Worm (Caenorhabditis elegans) whole organism, young adult: ENCODE results near the gene R11D1.13.

Experiments used
- B0035.1 ChIP-seq: sonication (generic microtip); optimal IDR thresholded peaks from 2 replicates; lab custom pipeline; 2016; ENCODE audit warnings: missing genetic modification characterization, mild to moderate bottlenecking, missing compliant biosample characterization, missing genotype, missing genetic modification reagents
- B0261.1 ChIP-seq: sonication (generic microtip); optimal IDR thresholded peaks from 2 replicates; lab custom pipeline; 2016; ENCODE audit warnings: mild to moderate bottlenecking, missing genetic modification characterization, moderate library complexity, missing compliant biosample characterization
- B0336.3 ChIP-seq: fragments of 200-800 bp; sonication (Bioruptor generic); IDR thresholded peaks from 2 replicates; pipeline ENCODE4 v1.3.6; 2022; ENCODE audit warnings: missing genetic modification characterization, missing compliant biosample characterization
- D2030.7 ChIP-seq: fragments of 200-800 bp; sonication (Bioruptor generic); IDR thresholded peaks from 2 replicates; pipeline ENCODE4 v1.3.6; 2022; ENCODE audit warnings: missing genetic modification reagents, missing genetic modification characterization, missing compliant biosample characterization
- F49E8.2 ChIP-seq: sonication (generic microtip); optimal IDR thresholded peaks from 3 replicates; lab custom pipeline; 2017; ENCODE audit warnings: missing genetic modification characterization, mild to moderate bottlenecking, missing compliant biosample characterization, antibody characterized with exemption, moderate library complexity; ENCODE audit not compliant: insufficient read depth
- F52B5.7 ChIP-seq: sonication (generic microtip); optimal IDR thresholded peaks from 2 replicates; lab custom pipeline; 2016; ENCODE audit warnings: mild to moderate bottlenecking, missing genetic modification characterization, missing compliant biosample characterization
- F57A8.1 ChIP-seq: fragments of 200-800 bp; sonication (Bioruptor generic); optimal IDR thresholded peaks from 2 replicates; lab custom pipeline; 2018; ENCODE audit warnings: mild to moderate bottlenecking, missing genetic modification characterization, moderate library complexity, missing compliant biosample characterization
- Y56A3A.18 ChIP-seq: fragments of 200-800 bp; sonication (Bioruptor generic); IDR thresholded peaks from 2 replicates; pipeline ENCODE4 v1.3.6; 2022; ENCODE audit warnings: missing genetic modification reagents, missing genetic modification characterization, missing compliant biosample characterization
- Y67H2A.10 ChIP-seq: fragments of 200-800 bp; sonication (Bioruptor generic); conservative IDR thresholded peaks from 2 replicates; pipeline ENCODE4 v1.3.6; 2022; ENCODE audit warnings: missing genetic modification reagents, missing genetic modification characterization, missing compliant biosample characterization
- Y95B8A.8 ChIP-seq: fragments of 200-800 bp; sonication (Bioruptor generic); IDR thresholded peaks from 2 replicates; pipeline ENCODE4 v1.3.6; 2022; ENCODE audit warnings: missing genetic modification reagents, missing genetic modification characterization, missing compliant biosample characterization
- akir-1 ChIP-seq: fragments of 200-800 bp; sonication (Bioruptor generic); optimal IDR thresholded peaks from 2 replicates; lab custom pipeline; 2018; ENCODE audit warnings: mild to moderate bottlenecking, missing genetic modification characterization, moderate library complexity, missing compliant biosample characterization
- ama-1 ChIP-seq, 3 experiments: fragments of 150-350 bp in 1 of 3; sonication (generic microtip) in 2 of 3; optimal IDR thresholded peaks; 2 replicates each; lab custom pipeline; 2014 to 2018; ENCODE audit warnings: missing biosample characterization in 2 of 3, missing genetic modification characterization in 2 of 3, missing genetic modification reagents in 2 of 3
- aptf-2 ChIP-seq: fragments of 200-800 bp; sonication (Bioruptor generic); conservative IDR thresholded peaks from 2 replicates; pipeline ENCODE4 v1.3.6; 2022; ENCODE audit warnings: missing genetic modification reagents, missing genetic modification characterization, missing compliant biosample characterization
- aptf-3 ChIP-seq: fragments of 200-800 bp; sonication (Bioruptor generic); IDR thresholded peaks from 2 replicates; pipeline ENCODE4 v1.3.6; 2022; ENCODE audit warnings: missing genetic modification characterization, missing compliant biosample characterization
- athp-1 ChIP-seq: sonication (generic microtip); optimal IDR thresholded peaks from 2 replicates; lab custom pipeline; 2017; ENCODE audit warnings: mild to moderate bottlenecking, missing genetic modification characterization, missing compliant biosample characterization
- attf-3 ChIP-seq: fragments of 200-800 bp; sonication (Bioruptor generic); conservative IDR thresholded peaks from 2 replicates; pipeline ENCODE4 v1.3.6; 2022; ENCODE audit warnings: missing genetic modification reagents, missing genetic modification characterization, missing compliant biosample characterization
- attf-5 ChIP-seq: fragments of 200-800 bp; sonication (Bioruptor generic); optimal IDR thresholded peaks from 2 replicates; lab custom pipeline; 2018; ENCODE audit warnings: mild to moderate bottlenecking, missing genetic modification characterization, missing compliant biosample characterization
- attf-6 ChIP-seq: fragments of 200-800 bp; sonication (Bioruptor generic); IDR thresholded peaks from 2 replicates; pipeline ENCODE4 v1.3.6; 2022; ENCODE audit warnings: missing genetic modification reagents, missing genetic modification characterization, missing compliant biosample characterization
- ceh-79 ChIP-seq: sonication (generic microtip); optimal IDR thresholded peaks from 2 replicates; lab custom pipeline; 2017; ENCODE audit warnings: mild to moderate bottlenecking, missing genetic modification characterization, missing compliant biosample characterization
- dpl-1 ChIP-seq: fragments of 150-350 bp; optimal IDR thresholded peaks from 2 replicates; lab custom pipeline; 2014; ENCODE audit warnings: missing biosample characterization, missing genetic modification reagents, missing genetic modification characterization
- egl-18 ChIP-seq: fragments of 200-800 bp; sonication (Bioruptor generic); IDR thresholded peaks from 2 replicates; pipeline ENCODE4 v1.3.6; 2022; ENCODE audit warnings: missing genetic modification reagents, missing genetic modification characterization, missing compliant biosample characterization
- egl-44 ChIP-seq: fragments of 200-800 bp; sonication (Bioruptor generic); IDR thresholded peaks from 2 replicates; pipeline ENCODE4 v1.3.6; 2022; ENCODE audit warnings: missing genetic modification reagents, missing genetic modification characterization, missing compliant biosample characterization
- ekl-4 ChIP-seq: fragments of 200-800 bp; sonication (Bioruptor generic); IDR thresholded peaks from 2 replicates; pipeline ENCODE4 v1.3.6; 2022; ENCODE audit warnings: missing genetic modification reagents, missing genetic modification characterization, missing compliant biosample characterization
- ets-4 ChIP-seq: fragments of 200-800 bp; sonication (Bioruptor generic); optimal IDR thresholded peaks from 2 replicates; lab custom pipeline; 2018; ENCODE audit warnings: mild to moderate bottlenecking, missing genetic modification characterization, missing compliant biosample characterization
- fkh-3 ChIP-seq: sonication (generic microtip); optimal IDR thresholded peaks from 2 replicates; lab custom pipeline; 2016; ENCODE audit warnings: mild to moderate bottlenecking, missing genetic modification characterization, missing compliant biosample characterization
- gei-17 ChIP-seq: fragments of 200-800 bp; sonication (Bioruptor generic); optimal IDR thresholded peaks from 2 replicates; lab custom pipeline; 2018; ENCODE audit warnings: mild to moderate bottlenecking, missing genetic modification characterization, missing compliant biosample characterization
- let-607 ChIP-seq, 2 experiments: fragments of 200-800 bp in 1 of 2; sonication (Bioruptor generic) in 1 of 2; sonication (generic microtip) in 1 of 2; optimal IDR thresholded peaks; 2 replicates each; lab custom pipeline; 2016 to 2018; ENCODE audit warnings: mild to moderate bottlenecking in 2 of 2, missing compliant biosample characterization in 2 of 2, missing genetic modification characterization in 2 of 2, moderate library complexity in 2 of 2, missing genotype in 1 of 2
- lsl-1 ChIP-seq: fragments of 200-800 bp; sonication (Bioruptor generic); optimal IDR thresholded peaks from 2 replicates; lab custom pipeline; 2018; ENCODE audit warnings: mild to moderate bottlenecking, missing genetic modification characterization, moderate library complexity, missing compliant biosample characterization
- mes-4 ChIP-seq: sonication (generic microtip); optimal IDR thresholded peaks from 2 replicates; lab custom pipeline; 2016; ENCODE audit warnings: missing genotype, missing genetic modification characterization, missing compliant biosample characterization
- nfya-1 ChIP-seq: sonication (generic microtip); optimal IDR thresholded peaks from 2 replicates; lab custom pipeline; 2017; ENCODE audit warnings: antibody characterized with exemption, missing compliant biosample characterization, missing genetic modification characterization, borderline replicate concordance; ENCODE audit not compliant: insufficient read depth
- nhr-120 ChIP-seq: fragments of 200-800 bp; sonication (Bioruptor generic); IDR thresholded peaks from 2 replicates; pipeline ENCODE4 v1.3.6; 2022; ENCODE audit warnings: missing genetic modification characterization, missing compliant biosample characterization
- nhr-179 ChIP-seq: sonication (generic microtip); optimal IDR thresholded peaks from 2 replicates; lab custom pipeline; 2016; ENCODE audit warnings: mild to moderate bottlenecking, missing genetic modification characterization, missing compliant biosample characterization
- nhr-27 ChIP-seq: fragments of 200-800 bp; sonication (Bioruptor generic); optimal IDR thresholded peaks from 2 replicates; lab custom pipeline; 2018; ENCODE audit warnings: mild to moderate bottlenecking, missing genetic modification characterization, moderate library complexity, missing compliant biosample characterization
- nhr-80 ChIP-seq: sonication (generic microtip); optimal IDR thresholded peaks from 2 replicates; lab custom pipeline; 2016; ENCODE audit warnings: missing genetic modification characterization, missing compliant biosample characterization
- somi-1 ChIP-seq: fragments of 200-800 bp; sonication (Bioruptor generic); optimal IDR thresholded peaks from 2 replicates; lab custom pipeline; 2018; ENCODE audit warnings: mild to moderate bottlenecking, missing genetic modification characterization, missing compliant biosample characterization
- sptf-2 ChIP-seq: fragments of 200-800 bp; sonication (Bioruptor generic); optimal IDR thresholded peaks from 2 replicates; lab custom pipeline; 2018; ENCODE audit warnings: mild to moderate bottlenecking, missing genetic modification characterization, missing compliant biosample characterization
- tbx-9 ChIP-seq: sonication (generic microtip); optimal IDR thresholded peaks from 2 replicates; lab custom pipeline; 2016; ENCODE audit warnings: borderline replicate concordance, missing genetic modification characterization, inconsistent platforms, missing compliant biosample characterization
- tlf-1 ChIP-seq: fragments of 200-800 bp; sonication (Bioruptor generic); optimal IDR thresholded peaks from 2 replicates; lab custom pipeline; 2018; ENCODE audit warnings: mild to moderate bottlenecking, missing genetic modification characterization, missing compliant biosample characterization
- unc-62 ChIP-seq: fragments of 150-350 bp; optimal IDR thresholded peaks from 2 replicates; lab custom pipeline; 2014; ENCODE audit warnings: missing biosample characterization, missing genetic modification reagents, missing genetic modification characterization
- xnd-1 ChIP-seq: sonication (generic microtip); optimal IDR thresholded peaks from 2 replicates; lab custom pipeline; 2016; ENCODE audit warnings: missing genotype, missing genetic modification reagents, missing genetic modification characterization, missing compliant biosample characterization
- ztf-18 ChIP-seq: sonication (generic microtip); optimal IDR thresholded peaks from 2 replicates; lab custom pipeline; 2016; ENCODE audit warnings: missing genotype, mild to moderate bottlenecking, missing genetic modification characterization, missing compliant biosample characterization
- ztf-22 ChIP-seq: fragments of 200-800 bp; sonication (Bioruptor generic); optimal IDR thresholded peaks from 2 replicates; lab custom pipeline; 2018; ENCODE audit warnings: mild to moderate bottlenecking, missing genetic modification characterization, moderate library complexity, missing compliant biosample characterization
- ztf-25 ChIP-seq: fragments of 200-800 bp; sonication (Bioruptor generic); IDR thresholded peaks from 2 replicates; pipeline ENCODE4 v1.3.6; 2022; ENCODE audit warnings: missing genetic modification reagents, missing genetic modification characterization, missing compliant biosample characterization

The R11D1.13 gene

ce11 chrV:12711999-12712398 lies 15.0 kb upstream of the R11D1.13 start, which contains the start of gene R11D1.3 (continued):
- TF ChIP-seq athp-1 (tag; lab: Kevin White, UChicago) (no peak), ztf-18 (tag; lab: Kevin White, UChicago) (no peak), ztf-25 (GFP tag; lab: Robert Waterston, UW) (no peak), sptf-2 (no peak), attf-5 (GFP tag; lab: Kevin White, UChicago) (no peak), let-607 (tag; optimal IDR thresholded peaks at IDR 0.05; lab: Kevin White, UChicago) (no peak), ets-4 (GFP tag; lab: Kevin White, UChicago) (no peak), nhr-120 (GFP tag; lab: Robert Waterston, UW) (no peak)

DNA sequence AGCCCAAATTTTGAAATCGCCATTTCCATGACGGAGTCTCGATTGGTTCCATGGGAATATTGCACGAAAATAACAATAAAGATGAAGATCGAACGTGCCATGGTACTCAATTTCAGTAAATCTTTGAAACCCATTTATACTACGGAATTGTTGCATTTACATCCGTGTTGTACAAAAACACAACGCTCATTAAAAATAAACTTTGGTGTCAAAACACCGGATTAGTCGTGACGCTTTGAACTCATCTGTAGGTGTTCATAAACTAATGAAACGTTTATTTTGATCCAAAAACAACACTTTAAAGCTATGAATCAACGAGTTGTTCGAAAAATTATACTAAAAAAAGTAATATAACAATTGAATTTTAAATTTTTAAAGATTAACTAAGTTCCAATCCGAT lies 12.8 kb upstream of the R11D1.13 start, which contains the start of gene R11D1.4:
TSS of gene R11D1.4 (minus strand) at position 101 of the 400 bp plus-strand sequence.
- TF ChIP-seq nhr-179 (no peak), akir-1 (GFP tag; lab: Kevin White, UChicago) (no peak), unc-62 (GFP tag; lab: Kevin White, UChicago) (no peak), aptf-2 (no peak), gei-17 (GFP tag; lab: Kevin White, UChicago) (no peak), egl-44 (GFP tag; lab: Robert Waterston, UW) (no peak), F52B5.7 (tag; lab: Kevin White, UChicago) (no peak), Y67H2A.10 (GFP tag; lab: Robert Waterston, UW) (no peak), attf-6 (GFP tag; lab: Robert Waterston, UW) (no peak), nfya-1 (tag; lab: Kevin White, UChicago) (no peak), attf-3 (GFP tag; lab: Robert Waterston, UW) (no peak), ama-1 (optimal IDR thresholded peaks at IDR 0.05; lab: Kevin White, UChicago) (no peak), ama-1 (GFP tag; optimal IDR thresholded peaks at IDR 0.05; lab: Kevin White, UChicago) (no peak), Y56A3A.18 (GFP tag; lab: Robert Waterston, UW) (no peak), B0035.1 (tag; lab: Kevin White, UChicago) (no peak), dpl-1 (GFP tag; lab: Kevin White, UChicago) (no peak), tbx-9 (no peak), tlf-1 (GFP tag; lab: Kevin White, UChicago) (no peak), F57A8.1 (GFP tag; lab: Kevin White, UChicago) (no peak)

ce11 chrV:12716447-12716846 lies 10.5 kb upstream of the R11D1.13 start, which contains the start of gene str-178:
TSS of gene str-178 (minus strand) at chrV:12716547.
- TF ChIP-seq ekl-4 (no peak), aptf-3 (GFP tag; lab: Robert Waterston, UW) (no peak), fkh-3 (tag; lab: Kevin White, UChicago) (no peak), xnd-1 (tag; lab: Kevin White, UChicago) (no peak), egl-18 (no peak), somi-1 (GFP tag; lab: Kevin White, UChicago) (no peak), B0035.1 (tag; lab: Kevin White, UChicago) (no peak), B0261.1 (tag; lab: Kevin White, UChicago) (no peak)

DNA sequence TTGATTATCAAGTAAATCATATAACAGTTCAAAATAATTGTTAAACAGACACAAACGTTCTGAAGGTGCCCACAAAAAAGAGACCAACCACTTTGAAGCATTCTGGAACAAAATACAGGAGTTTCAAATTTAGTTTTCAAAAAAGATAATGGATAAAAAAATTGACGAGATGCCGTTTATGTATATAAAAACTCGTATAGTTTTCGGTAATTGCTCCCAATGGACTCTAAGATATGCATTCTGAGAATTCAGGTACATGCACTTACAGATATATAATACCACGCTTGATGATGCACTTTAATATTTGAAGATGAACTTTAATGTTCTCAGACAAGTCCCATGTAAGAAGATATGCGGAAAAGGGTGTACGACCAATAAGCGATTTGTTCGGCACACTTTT lies 8.3 kb upstream of the R11D1.13 start, which contains the start of gene str-181:
TSS of gene str-181 (minus strand) at position 101 of the 400 bp plus-strand sequence.
- TF ChIP-seq F49E8.2 = no peak
- TF ChIP-seq ztf-22 (GFP tag; lab: Kevin White, UChicago) = no peak
- no peak for TF ChIP-seq Y95B8A.8 (GFP tag; lab: Robert Waterston, UW)
- no peak for TF ChIP-seq egl-44 (GFP tag; lab: Robert Waterston, UW)
- no peak for TF ChIP-seq ceh-79 (tag; lab: Kevin White, UChicago)
- no peak for TF ChIP-seq B0035.1 (tag; lab: Kevin White, UChicago)
- TF ChIP-seq B0336.3 = no peak
- TF ChIP-seq nfya-1 (tag; lab: Kevin White, UChicago) = no peak
- no peak for TF ChIP-seq Y56A3A.18 (GFP tag; lab: Robert Waterston, UW)
- no peak for TF ChIP-seq D2030.7 (GFP tag; lab: Robert Waterston, UW)
- TF ChIP-seq nhr-27 (tag; lab: Kevin White, UChicago) = no peak
- TF ChIP-seq mes-4 (tag; lab: Kevin White, UChicago) = no peak
- no peak for TF ChIP-seq nhr-80
- TF ChIP-seq lsl-1 (GFP tag; lab: Kevin White, UChicago) = no peak
- TF ChIP-seq, all 124 proteins: peak for 0
